Worm (Caenorhabditis elegans) whole organism, L4 larva: ENCODE results near the gene F09E5.7.

Experiments
- F44E2.7 ChIP-seq: fragments of 200-800 bp; sonication (Bioruptor generic); IDR thresholded peaks from 2 replicates; pipeline ENCODE4 v2.1.2; 2022; ENCODE audit warnings: missing genetic modification characterization, missing compliant biosample characterization
- R02D3.7 ChIP-seq: fragments of 150-350 bp; sonication (generic microtip); optimal IDR thresholded peaks from 3 replicates; lab custom pipeline; 2014; ENCODE audit warnings: missing biosample characterization, missing genetic modification characterization
- T26A8.4 ChIP-seq: fragments of 200-800 bp; sonication (Bioruptor generic); IDR thresholded peaks from 2 replicates; pipeline ENCODE4 v1.3.6; 2022; ENCODE audit warnings: missing genetic modification characterization, missing compliant biosample characterization
- Y105C5A.15 ChIP-seq: fragments of 200-800 bp; sonication (Bioruptor generic); IDR thresholded peaks from 2 replicates; pipeline ENCODE4 v1.3.6; 2022; ENCODE audit warnings: missing genetic modification characterization, missing compliant biosample characterization
- aha-1 ChIP-seq: fragments of 150-350 bp; peaks from one replicate; lab custom pipeline; 2014; ENCODE audit warnings: missing biosample characterization, missing genetic modification characterization
- aly-2 ChIP-seq: sonication (generic microtip); optimal IDR thresholded peaks from 2 replicates; lab custom pipeline; 2018; ENCODE audit warnings: missing biosample characterization, missing genetic modification characterization
- arid-1 ChIP-seq: fragments of 200-800 bp; sonication (Bioruptor generic); conservative IDR thresholded peaks from 2 replicates; pipeline ENCODE4 v1.3.6; 2022; ENCODE audit warnings: missing genetic modification reagents, missing genetic modification characterization, missing compliant biosample characterization
- attf-4 ChIP-seq: sonication (generic microtip); optimal IDR thresholded peaks from 3 replicates; lab custom pipeline; 2017; ENCODE audit warnings: missing biosample characterization, missing genetic modification characterization
- ceh-32 ChIP-seq: sonication (generic microtip); optimal IDR thresholded peaks from 2 replicates; lab custom pipeline; 2016; ENCODE audit warnings: mild to moderate bottlenecking, missing genetic modification characterization, missing compliant biosample characterization; ENCODE audit not compliant: poor library complexity
- ceh-44 ChIP-seq: fragments of 200-800 bp; sonication (Bioruptor generic); IDR thresholded peaks from 2 replicates; pipeline ENCODE4 v1.3.6; 2022; ENCODE audit warnings: missing genetic modification reagents, missing genetic modification characterization, missing compliant biosample characterization
- ceh-62 ChIP-seq: sonication (generic microtip); optimal IDR thresholded peaks from 2 replicates; lab custom pipeline; 2017; ENCODE audit warnings: missing biosample characterization, missing genetic modification characterization
- ceh-82 ChIP-seq: sonication (generic microtip); optimal IDR thresholded peaks from 2 replicates; lab custom pipeline; 2017; ENCODE audit warnings: missing biosample characterization, missing genetic modification characterization
- daf-12 ChIP-seq: fragments of 150-350 bp; optimal IDR thresholded peaks from 2 replicates; lab custom pipeline; 2014; ENCODE audit warnings: missing biosample characterization, missing genetic modification reagents, missing genetic modification characterization
- daf-19 ChIP-seq: fragments of 200-800 bp; sonication (Bioruptor generic); conservative IDR thresholded peaks from 2 replicates; pipeline ENCODE4 v1.3.6; 2022; ENCODE audit warnings: missing genetic modification characterization, missing compliant biosample characterization
- dmd-6 ChIP-seq: fragments of 200-800 bp; sonication (Bioruptor generic); IDR thresholded peaks from 2 replicates; pipeline ENCODE4 v1.3.6; 2022; ENCODE audit warnings: missing genetic modification reagents, missing genetic modification characterization, missing compliant biosample characterization
- dmd-9 ChIP-seq: fragments of 200-800 bp; sonication (Bioruptor generic); IDR thresholded peaks from 2 replicates; pipeline ENCODE4 v1.3.6; 2022; ENCODE audit warnings: missing genetic modification reagents, missing genetic modification characterization, missing compliant biosample characterization
- dpl-1 ChIP-seq: fragments of 150-350 bp; optimal IDR thresholded peaks from 2 replicates; lab custom pipeline; 2014; ENCODE audit warnings: missing biosample characterization, missing genetic modification reagents, missing genetic modification characterization
- dve-1 ChIP-seq: sonication (generic microtip); optimal IDR thresholded peaks from 2 replicates; lab custom pipeline; 2017; ENCODE audit warnings: antibody characterized with exemption, mild to moderate bottlenecking, missing genetic modification characterization, missing compliant biosample characterization; ENCODE audit not compliant: insufficient read depth
- egl-43 ChIP-seq: fragments of 200-800 bp; sonication (Bioruptor generic); IDR thresholded peaks from 2 replicates; pipeline ENCODE4 v1.3.6; 2022; ENCODE audit warnings: missing genetic modification reagents, missing genetic modification characterization, missing compliant biosample characterization
- fos-1 ChIP-seq: fragments of 150-350 bp; optimal IDR thresholded peaks from 2 replicates; lab custom pipeline; 2014; ENCODE audit warnings: missing biosample characterization, missing genetic modification characterization
- gei-8 ChIP-seq: fragments of 200-800 bp; sonication (Bioruptor generic); optimal IDR thresholded peaks from 2 replicates; lab custom pipeline; 2018; ENCODE audit warnings: mild to moderate bottlenecking, missing genetic modification characterization, missing compliant biosample characterization
- hif-1 ChIP-seq, 2 experiments: sonication (generic microtip); optimal IDR thresholded peaks; 2 replicates each; lab custom pipeline; 2016 to 2017; ENCODE audit warnings: missing compliant biosample characterization in 2 of 2, missing genetic modification characterization in 2 of 2, missing genetic modification reagents in 2 of 2, missing genotype in 2 of 2, mild to moderate bottlenecking in 1 of 2
- lin-29 ChIP-seq: fragments of 200-800 bp; sonication (Bioruptor generic); IDR thresholded peaks from 2 replicates; pipeline ENCODE4 v1.3.6; 2022; ENCODE audit warnings: missing genetic modification reagents, missing genetic modification characterization, missing compliant biosample characterization
- lin-38 ChIP-seq: fragments of 200-800 bp; sonication (Bioruptor generic); IDR thresholded peaks from 2 replicates; pipeline ENCODE4 v1.3.6; 2022; ENCODE audit warnings: missing genetic modification reagents, missing genetic modification characterization, missing compliant biosample characterization
- lsy-2 ChIP-seq, 2 experiments: fragments of 150-350 bp in 1 of 2; sonication (generic microtip) in 1 of 2; optimal IDR thresholded peaks; 2 replicates each; lab custom pipeline; 2014 to 2017; ENCODE audit warnings: missing biosample characterization in 2 of 2, missing genetic modification characterization in 2 of 2
- mdl-1 ChIP-seq, 2 experiments: fragments of 150-350 bp in 1 of 2; sonication (generic microtip) in 1 of 2; optimal IDR thresholded peaks; 2 replicates each; lab custom pipeline; 2014 to 2017; ENCODE audit warnings: missing biosample characterization in 2 of 2, missing genetic modification characterization in 2 of 2
- mdt-29 ChIP-seq: fragments of 200-800 bp; sonication (Bioruptor generic); IDR thresholded peaks from 2 replicates; pipeline ENCODE4 v1.3.6; 2022; ENCODE audit warnings: missing genetic modification reagents, missing genetic modification characterization, missing compliant biosample characterization
- mep-1 ChIP-seq: fragments of 150-350 bp; sonication (generic microtip); optimal IDR thresholded peaks from 3 replicates; lab custom pipeline; 2014; ENCODE audit warnings: missing biosample characterization, missing genetic modification characterization
- mes-2 ChIP-seq: sonication (generic microtip); optimal IDR thresholded peaks from 2 replicates; lab custom pipeline; 2016; ENCODE audit warnings: missing genotype, mild to moderate bottlenecking, missing genetic modification characterization, missing compliant biosample characterization; ENCODE audit not compliant: poor library complexity, severe bottlenecking
- mxl-3 ChIP-seq: fragments of 200-800 bp; sonication (Bioruptor generic); optimal IDR thresholded peaks from 2 replicates; lab custom pipeline; 2018; ENCODE audit warnings: mild to moderate bottlenecking, missing genetic modification characterization, missing compliant biosample characterization
- nhr-10 ChIP-seq: fragments of 150-350 bp; optimal IDR thresholded peaks from 2 replicates; lab custom pipeline; 2014; ENCODE audit warnings: missing biosample characterization, missing genetic modification characterization
- nhr-11 ChIP-seq: fragments of 150-350 bp; optimal IDR thresholded peaks from 2 replicates; lab custom pipeline; 2014; ENCODE audit warnings: missing biosample characterization, missing genetic modification characterization
- nhr-237 ChIP-seq: sonication (generic microtip); optimal IDR thresholded peaks from 2 replicates; lab custom pipeline; 2017; ENCODE audit warnings: missing biosample characterization, missing genetic modification characterization
- nhr-28 ChIP-seq: fragments of 150-350 bp; optimal IDR thresholded peaks from 2 replicates; lab custom pipeline; 2014; ENCODE audit warnings: missing biosample characterization, missing genetic modification characterization
- nhr-42 ChIP-seq: fragments of 200-800 bp; sonication (Bioruptor generic); IDR thresholded peaks from 2 replicates; pipeline ENCODE4 v1.3.6; 2022; ENCODE audit warnings: missing genetic modification characterization, missing compliant biosample characterization
- nhr-48 ChIP-seq: sonication (generic microtip); optimal IDR thresholded peaks from 2 replicates; lab custom pipeline; 2016; ENCODE audit warnings: mild to moderate bottlenecking, missing genetic modification characterization, missing compliant biosample characterization
- nhr-6 ChIP-seq: fragments of 150-350 bp; optimal IDR thresholded peaks from 2 replicates; lab custom pipeline; 2014; ENCODE audit warnings: missing biosample characterization, missing genetic modification characterization
- nhr-76 ChIP-seq: fragments of 150-350 bp; optimal IDR thresholded peaks from 2 replicates; lab custom pipeline; 2014; ENCODE audit warnings: missing biosample characterization, missing genetic modification characterization
- pha-4 ChIP-seq, 2 experiments: fragments of 150-350 bp in 1 of 2; fragments of 200-800 bp in 1 of 2; sonication (Bioruptor generic) in 1 of 2; IDR thresholded peaks in 1 of 2; optimal IDR thresholded peaks in 1 of 2; 2 replicates each; pipeline versions ENCODE4 v1.3.6 to Lab custom; 2014 to 2022; ENCODE audit warnings: missing genetic modification characterization in 2 of 2, missing genetic modification reagents in 2 of 2, missing biosample characterization in 1 of 2, missing compliant biosample characterization in 1 of 2
- set-16 ChIP-seq: fragments of 200-800 bp; sonication (Bioruptor generic); IDR thresholded peaks from 2 replicates; pipeline ENCODE4 v1.3.6; 2022; ENCODE audit warnings: missing genetic modification reagents, missing genetic modification characterization, missing compliant biosample characterization
- snpc-4 ChIP-seq: fragments of 150-350 bp; optimal IDR thresholded peaks from 2 replicates; lab custom pipeline; 2014; ENCODE audit warnings: missing biosample characterization, missing genetic modification characterization
- spr-3 ChIP-seq: fragments of 200-800 bp; sonication (Bioruptor generic); optimal IDR thresholded peaks from 2 replicates; lab custom pipeline; 2018; ENCODE audit warnings: mild to moderate bottlenecking, missing genetic modification characterization, missing compliant biosample characterization
- tra-1 ChIP-seq: fragments of 200-800 bp; sonication (Bioruptor generic); IDR thresholded peaks from 2 replicates; pipeline ENCODE4 v1.3.6; 2022; ENCODE audit warnings: missing genetic modification reagents, missing genetic modification characterization, missing compliant biosample characterization
- vab-7 ChIP-seq: fragments of 200-800 bp; sonication (Bioruptor generic); IDR thresholded peaks from 2 replicates; pipeline ENCODE4 v1.3.6; 2022; ENCODE audit warnings: missing genetic modification reagents, missing genetic modification characterization, missing compliant biosample characterization
- zfp-2 ChIP-seq: sonication (generic microtip); optimal IDR thresholded peaks from 2 replicates; lab custom pipeline; 2016; ENCODE audit warnings: mild to moderate bottlenecking, missing genetic modification characterization, missing compliant biosample characterization
- zfp-3 ChIP-seq: fragments of 200-800 bp; sonication (Bioruptor generic); conservative IDR thresholded peaks from 2 replicates; pipeline ENCODE4 v1.3.6; 2022; ENCODE audit warnings: missing genetic modification reagents, missing genetic modification characterization, missing compliant biosample characterization
- zip-2 ChIP-seq: fragments of 150-350 bp; optimal IDR thresholded peaks from 2 replicates; lab custom pipeline; 2014; ENCODE audit warnings: missing biosample characterization, missing genetic modification characterization

F09E5.7 gene

DNA sequence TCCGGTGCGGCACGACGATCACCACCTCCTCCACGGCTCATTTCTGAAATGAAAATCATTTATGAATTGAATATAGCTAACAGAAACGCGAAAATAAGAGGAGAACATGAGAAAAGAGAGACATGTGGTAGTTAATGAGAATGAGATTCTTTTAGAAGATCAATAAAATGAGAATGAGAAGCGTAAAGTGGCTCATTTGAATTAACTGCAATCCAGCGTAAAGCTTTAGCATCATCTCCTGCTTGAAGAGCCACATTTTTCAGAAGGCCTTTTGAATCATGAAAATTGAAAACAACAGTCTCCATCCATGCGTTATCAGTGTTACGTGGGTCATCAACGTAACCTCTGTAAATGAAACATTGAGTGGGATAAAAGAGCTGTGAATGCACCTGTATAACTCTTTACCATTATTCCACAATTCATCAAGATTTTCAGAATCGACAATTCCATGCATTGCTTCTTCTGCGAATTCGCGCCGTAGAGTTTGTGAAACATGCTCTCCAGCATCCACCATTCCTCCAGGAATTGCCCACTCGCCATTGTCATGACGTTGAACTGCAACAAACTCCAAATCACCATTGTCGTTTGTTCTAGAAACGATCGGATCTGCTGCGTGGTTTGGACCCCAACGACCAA is 37.0 kb downstream of the F09E5.7 start, which contains the start of gene rsp-4:
Gene rsp-4, minus strand, starts transcription at position 51 of the 636 bp plus-strand sequence.
- peak; percentile 94 for TF ChIP-seq aha-1 (tag; lab: Kevin White, UChicago)
- TF ChIP-seq mxl-3 (GFP tag; lab: Kevin White, UChicago), result no peak

DNA sequence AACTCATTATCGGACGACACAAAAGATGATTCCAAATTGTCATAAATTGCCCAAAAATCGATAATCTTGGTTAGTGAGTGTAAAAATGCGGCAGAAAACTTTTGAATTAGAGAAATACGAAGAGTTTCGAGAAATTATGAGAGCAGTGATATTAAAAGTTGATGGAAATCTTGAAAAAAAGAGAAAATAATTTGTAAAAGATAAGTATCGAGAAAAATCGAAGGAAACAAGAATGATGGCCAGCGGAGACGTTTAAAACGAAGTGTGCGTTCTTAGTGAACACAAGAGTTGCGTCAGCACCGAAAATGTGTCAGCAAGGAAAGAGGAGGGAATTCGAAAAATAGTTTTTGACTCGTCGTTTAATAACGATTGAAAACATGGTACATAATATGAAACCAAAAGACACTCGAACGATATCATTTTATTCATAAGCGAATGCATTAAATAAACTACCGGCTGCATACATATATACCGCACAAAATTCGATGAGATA is 38.0 kb downstream of the F09E5.7 start, which contains the start of gene ndx-6:
Gene ndx-6, minus strand, starts transcription at position 51 of the 493 bp plus-strand sequence.
- TF ChIP-seq F44E2.7 (GFP tag; lab: Robert Waterston, UW), result no peak
- peak; percentile 67 for TF ChIP-seq nhr-48 (tag; lab: Kevin White, UChicago)
- TF ChIP-seq gei-8, result no peak
- no peak for TF ChIP-seq attf-4
- TF ChIP-seq pha-4 (GFP tag; IDR thresholded peaks at IDR 0.05; lab: Robert Waterston, UW), result no peak; the same call in 1 of the 2 replicates
- TF ChIP-seq pha-4 (tag; optimal IDR thresholded peaks at IDR 0.05; lab: Kevin White, UChicago), result peak; percentile 64
- no peak for TF ChIP-seq nhr-10 (tag; lab: Kevin White, UChicago)
- peak; percentile 49 for TF ChIP-seq nhr-28 (tag; lab: Kevin White, UChicago)
- no peak for TF ChIP-seq R02D3.7 (tag; lab: Kevin White, UChicago)
- TF ChIP-seq vab-7, result no peak
- TF ChIP-seq hif-1 (tag; optimal IDR thresholded peaks at IDR 0.05; lab: Kevin White, UChicago), result peak in 1 of 2 experiments; percentile 43
- peak; percentile 74 for TF ChIP-seq T26A8.4 (GFP tag; lab: Robert Waterston, UW)
- peak; percentile 61 for TF ChIP-seq dmd-6 (GFP tag; lab: Robert Waterston, UW)
- no peak for TF ChIP-seq nhr-237 (tag; lab: Kevin White, UChicago)
- 0 out of 2 replicates have a peak, but pooled peaks have one; percentile 42 for TF ChIP-seq dmd-9 (GFP tag; lab: Robert Waterston, UW)
- peak; percentile 86 for TF ChIP-seq lin-38 (GFP tag; lab: Robert Waterston, UW)
- peak; percentile 24; the same call in 1 of the 2 replicates for TF ChIP-seq egl-43 (GFP tag; lab: Robert Waterston, UW)
- no peak for TF ChIP-seq snpc-4 (tag; lab: Kevin White, UChicago)
- TF ChIP-seq nhr-11, result peak; percentile 71
- TF ChIP-seq zip-2 (tag; lab: Kevin White, UChicago), result no peak
- TF ChIP-seq ceh-44 (GFP tag; lab: Robert Waterston, UW), result no peak
- TF ChIP-seq tra-1, result no peak
- TF ChIP-seq fos-1 (tag; lab: Kevin White, UChicago), result no peak
- no peak for TF ChIP-seq ceh-82 (tag; lab: Kevin White, UChicago)
- TF ChIP-seq aly-2 (tag; lab: Kevin White, UChicago), result no peak
- no peak for TF ChIP-seq nhr-76 (tag; lab: Kevin White, UChicago)
- 0 out of 2 replicates have a peak, but pooled peaks have one; percentile 64 for TF ChIP-seq nhr-42 (GFP tag; lab: Robert Waterston, UW)
- peak; percentile 99 for TF ChIP-seq dpl-1 (GFP tag; lab: Kevin White, UChicago)
- TF ChIP-seq Y105C5A.15 (GFP tag; lab: Robert Waterston, UW), result no peak
- TF ChIP-seq arid-1, result peak; percentile 62; the same call in 1 of the 2 replicates
- TF ChIP-seq daf-19 (GFP tag; lab: Robert Waterston, UW), result peak; percentile 53; the same call in 1 of the 2 replicates
- no peak for TF ChIP-seq set-16 (GFP tag; lab: Robert Waterston, UW)
- TF ChIP-seq zfp-3 (GFP tag; lab: Robert Waterston, UW), result peak; percentile 60; the same call in 1 of the 2 replicates
- no peak for TF ChIP-seq ceh-32 (tag; lab: Kevin White, UChicago)
- TF ChIP-seq zfp-2 (tag; lab: Kevin White, UChicago), result no peak
- peak; percentile 73 to 94 for TF ChIP-seq lsy-2 (tag; optimal IDR thresholded peaks at IDR 0.05; lab: Kevin White, UChicago)
- TF ChIP-seq ceh-62 (tag; lab: Kevin White, UChicago), result no peak
- TF ChIP-seq spr-3 (GFP tag; lab: Kevin White, UChicago), result peak; percentile 18
- TF ChIP-seq dve-1 (tag; lab: Kevin White, UChicago), result peak; percentile 85
- peak in 1 of 2 experiments; percentile 27 for TF ChIP-seq mdl-1 (tag; optimal IDR thresholded peaks at IDR 0.05; lab: Kevin White, UChicago)
- peak; percentile 86 for TF ChIP-seq mep-1 (tag; lab: Kevin White, UChicago)
- 0 out of 2 replicates have a peak, but pooled peaks have one; percentile 32 for TF ChIP-seq lin-29 (GFP tag; lab: Robert Waterston, UW)
- TF ChIP-seq nhr-6 (tag; lab: Kevin White, UChicago), result peak; percentile 61
- no peak for TF ChIP-seq daf-12 (tag; lab: Kevin White, UChicago)
- peak; percentile 57 for TF ChIP-seq mxl-3 (GFP tag; lab: Kevin White, UChicago)
- TF ChIP-seq mdt-29, result no peak
- peak; percentile 91 for TF ChIP-seq mes-2 (tag; lab: Kevin White, UChicago)
